Worm (Caenorhabditis elegans) whole organism, early embryonic: ENCODE measurements around the gene C14C10.2.

Experiments used
- B0310.2 ChIP-seq: sonication (generic microtip); optimal IDR thresholded peaks from 2 replicates; lab custom pipeline; 2016; ENCODE audit warnings: mild to moderate bottlenecking, missing genetic modification characterization, missing compliant biosample characterization
- F13C5.2 ChIP-seq: sonication (generic microtip); optimal IDR thresholded peaks from 2 replicates; lab custom pipeline; 2017; ENCODE audit warnings: mild to moderate bottlenecking, missing genetic modification characterization, inconsistent platforms, missing compliant biosample characterization
- aly-1 ChIP-seq: sonication (generic microtip); optimal IDR thresholded peaks from 2 replicates; lab custom pipeline; 2016; ENCODE audit warnings: missing genetic modification characterization, missing compliant biosample characterization
- ama-1 ChIP-seq: fragments of 150-350 bp; optimal IDR thresholded peaks from 2 replicates; lab custom pipeline; 2014
- ceh-13 ChIP-seq: fragments of 200-800 bp; sonication (Bioruptor generic); optimal IDR thresholded peaks from 2 replicates; lab custom pipeline; 2018; ENCODE audit warnings: mild to moderate bottlenecking, missing genetic modification characterization, missing compliant biosample characterization
- ceh-36 ChIP-seq: sonication (generic microtip); optimal IDR thresholded peaks from 2 replicates; lab custom pipeline; 2016; ENCODE audit warnings: missing genetic modification characterization, inconsistent platforms, missing compliant biosample characterization
- ets-7 ChIP-seq: sonication (generic microtip); optimal IDR thresholded peaks from 2 replicates; lab custom pipeline; 2016; ENCODE audit warnings: missing genotype, missing genetic modification characterization, missing compliant biosample characterization
- flt-1 ChIP-seq: fragments of 200-800 bp; sonication (Bioruptor generic); IDR thresholded peaks from 2 replicates; pipeline ENCODE4 v1.3.6; 2022; ENCODE audit warnings: missing genetic modification characterization, missing compliant biosample characterization
- hmbx-1 ChIP-seq: sonication (generic microtip); optimal IDR thresholded peaks from 2 replicates; lab custom pipeline; 2016; ENCODE audit warnings: mild to moderate bottlenecking, missing genetic modification characterization, missing compliant biosample characterization
- hmg-4 ChIP-seq: fragments of 200-800 bp; sonication (Bioruptor generic); optimal IDR thresholded peaks from 2 replicates; lab custom pipeline; 2018; ENCODE audit warnings: mild to moderate bottlenecking, missing genetic modification characterization, missing compliant biosample characterization
- hnd-1 ChIP-seq: sonication (generic microtip); optimal IDR thresholded peaks from 2 replicates; lab custom pipeline; 2016; ENCODE audit warnings: missing genetic modification characterization, missing compliant biosample characterization
- pes-1 ChIP-seq: fragments of 200-800 bp; sonication (Bioruptor generic); IDR thresholded peaks from 2 replicates; pipeline ENCODE4 v1.3.6; 2022; ENCODE audit warnings: missing genetic modification reagents, missing genetic modification characterization, missing compliant biosample characterization
- scrt-1 ChIP-seq: fragments of 200-800 bp; sonication (Bioruptor generic); IDR thresholded peaks from 2 replicates; pipeline ENCODE4 v1.3.6; 2022; ENCODE audit warnings: missing genetic modification characterization, missing compliant biosample characterization
- sea-1 ChIP-seq: fragments of 200-800 bp; sonication (Bioruptor generic); conservative IDR thresholded peaks from 2 replicates; pipeline ENCODE4 v1.3.6; 2022; ENCODE audit warnings: missing genetic modification characterization, missing compliant biosample characterization
- tbx-11 ChIP-seq: fragments of 200-800 bp; sonication (Bioruptor generic); IDR thresholded peaks from 2 replicates; pipeline ENCODE4 v1.3.6; 2022; ENCODE audit warnings: missing genetic modification characterization, missing compliant biosample characterization
- tbx-37 ChIP-seq: fragments of 200-800 bp; sonication (Bioruptor generic); conservative IDR thresholded peaks from 2 replicates; pipeline ENCODE4 v1.3.6; 2022; ENCODE audit warnings: missing genetic modification reagents, missing genetic modification characterization, missing compliant biosample characterization
- tra-4 ChIP-seq: sonication (generic microtip); optimal IDR thresholded peaks from 2 replicates; lab custom pipeline; 2017; ENCODE audit warnings: missing genetic modification characterization, missing compliant biosample characterization

The C14C10.2 gene

DNA sequence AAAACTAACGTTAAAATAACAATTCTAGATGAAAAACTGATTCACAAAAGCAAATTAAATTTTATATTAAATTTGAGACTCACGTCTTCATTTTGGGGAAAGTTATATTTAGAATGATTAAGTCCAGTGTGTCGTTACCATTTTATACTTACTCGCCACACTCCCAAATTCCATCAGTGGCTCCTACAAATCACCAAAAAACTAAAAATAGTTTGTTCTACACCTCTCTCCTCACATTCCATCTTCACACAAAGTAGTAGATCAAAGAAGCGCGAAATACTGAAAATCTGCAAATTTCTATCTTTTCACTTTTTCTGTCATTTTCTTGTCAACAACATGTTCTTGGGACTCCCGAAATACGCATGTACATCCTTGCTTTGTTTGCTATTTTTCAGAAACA, 16.6 kb upstream of the C14C10.2 start, which contains the start of gene ZC116.5:
TSS of gene ZC116.5 (minus strand) at position 101 of the 400 bp plus-strand sequence.
- TF ChIP-seq hmbx-1 (tag; lab: Kevin White, UChicago): no peak
- no peak for TF ChIP-seq aly-1 (tag; lab: Kevin White, UChicago)
- no peak for TF ChIP-seq B0310.2
- TF ChIP-seq ets-7: no peak
- TF ChIP-seq scrt-1 (GFP tag; lab: Robert Waterston, UW): no peak
- TF ChIP-seq pes-1: no peak
- no peak for TF ChIP-seq flt-1 (GFP tag; lab: Robert Waterston, UW)
- TF ChIP-seq ceh-13: no peak
- TF ChIP-seq tra-4 (tag; lab: Kevin White, UChicago): no peak
- no peak for TF ChIP-seq ceh-36 (tag; lab: Kevin White, UChicago)
- no peak for TF ChIP-seq tbx-37 (GFP tag; lab: Robert Waterston, UW)
- TF ChIP-seq hnd-1 (tag; lab: Kevin White, UChicago): no peak
- no peak for TF ChIP-seq F13C5.2 (tag; lab: Kevin White, UChicago)
- no peak for TF ChIP-seq sea-1 (GFP tag; lab: Robert Waterston, UW)
- TF ChIP-seq ama-1: no peak
- TF ChIP-seq tbx-11 (GFP tag; lab: Robert Waterston, UW): no peak
- no peak for TF ChIP-seq hmg-4 (GFP tag; lab: Kevin White, UChicago)

ce11 chrV:12607113-12607512, 14.8 kb upstream of the C14C10.2 start, which contains the start of gene erg-28:
erg-28 (plus strand) TSS chrV:12607413.
- TF ChIP-seq F13C5.2 (tag; lab: Kevin White, UChicago) (no peak), hmbx-1 (tag; lab: Kevin White, UChicago) (no peak), tra-4 (tag; lab: Kevin White, UChicago) (no peak), tbx-37 (GFP tag; lab: Robert Waterston, UW) (no peak), hmg-4 (GFP tag; lab: Kevin White, UChicago) (no peak), ceh-36 (tag; lab: Kevin White, UChicago) (no peak), flt-1 (GFP tag; lab: Robert Waterston, UW) (no peak), aly-1 (tag; lab: Kevin White, UChicago) (no peak), scrt-1 (GFP tag; lab: Robert Waterston, UW) (no peak), hnd-1 (tag; lab: Kevin White, UChicago) (no peak), ceh-13 (no peak), pes-1 (no peak), sea-1 (GFP tag; lab: Robert Waterston, UW) (no peak), ets-7 (no peak), B0310.2 (no peak), tbx-11 (GFP tag; lab: Robert Waterston, UW) (no peak), ama-1 (no peak)

ce11 chrV:12601835-12602234, 9.6 kb upstream of the C14C10.2 start:
- TF ChIP-seq pes-1 (no peak), aly-1 (tag; lab: Kevin White, UChicago) (no peak), F13C5.2 (tag; lab: Kevin White, UChicago) (no peak), B0310.2 (no peak), ceh-36 (tag; lab: Kevin White, UChicago) (no peak), tbx-37 (GFP tag; lab: Robert Waterston, UW) (no peak)

- TF ChIP-seq hnd-1 (tag; lab: Kevin White, UChicago): no peak
Observed at ce11 chrV:12599510-12600242, 7.4 kb upstream of the C14C10.2 start, which contains the start of gene C14C10.5. C14C10.5 (plus strand) TSS chrV:12600192.

ce11 chrV:12599110-12599509, 6.8 kb upstream of the C14C10.2 start, which contains the start of the genes C14C10.10 and ril-2:
C14C10.10 (minus strand) TSS chrV:12599128.
ril-2 (minus strand) TSS chrV:12599157.
- TF ChIP-seq pes-1 (no peak), aly-1 (tag; lab: Kevin White, UChicago) (no peak), scrt-1 (GFP tag; lab: Robert Waterston, UW) (no peak), tbx-11 (GFP tag; lab: Robert Waterston, UW) (no peak), ama-1 (no peak), ceh-13 (no peak), ceh-36 (tag; lab: Kevin White, UChicago) (no peak), hmbx-1 (tag; lab: Kevin White, UChicago) (no peak), hnd-1 (tag; lab: Kevin White, UChicago) (no peak), B0310.2 (no peak), F13C5.2 (tag; lab: Kevin White, UChicago) (no peak), flt-1 (GFP tag; lab: Robert Waterston, UW) (no peak), tbx-37 (GFP tag; lab: Robert Waterston, UW) (no peak), sea-1 (GFP tag; lab: Robert Waterston, UW) (no peak), ets-7 (no peak)

ce11 chrV:12596795-12597194, 4.5 kb upstream of the C14C10.2 start:
- TF ChIP-seq flt-1 (GFP tag; lab: Robert Waterston, UW) (peak; percentile 76), B0310.2 (peak; percentile 42), tbx-11 (GFP tag; lab: Robert Waterston, UW) (no peak), aly-1 (tag; lab: Kevin White, UChicago) (peak; percentile 80), tra-4 (tag; lab: Kevin White, UChicago) (peak; percentile 65), ceh-13 (peak; percentile 62), hnd-1 (tag; lab: Kevin White, UChicago) (peak; percentile 30), hmbx-1 (tag; lab: Kevin White, UChicago) (peak; percentile 43), tbx-37 (GFP tag; lab: Robert Waterston, UW) (peak; percentile 47), pes-1 (no peak; the same call in 1 of the 2 replicates), hmg-4 (GFP tag; lab: Kevin White, UChicago) (peak; percentile 90), ceh-36 (tag; lab: Kevin White, UChicago) (peak; percentile 45), ets-7 (peak; percentile 19), scrt-1 (GFP tag; lab: Robert Waterston, UW) (peak; percentile 71), ama-1 (no peak), F13C5.2 (tag; lab: Kevin White, UChicago) (peak; percentile 85), sea-1 (GFP tag; lab: Robert Waterston, UW) (peak; percentile 77)

DNA sequence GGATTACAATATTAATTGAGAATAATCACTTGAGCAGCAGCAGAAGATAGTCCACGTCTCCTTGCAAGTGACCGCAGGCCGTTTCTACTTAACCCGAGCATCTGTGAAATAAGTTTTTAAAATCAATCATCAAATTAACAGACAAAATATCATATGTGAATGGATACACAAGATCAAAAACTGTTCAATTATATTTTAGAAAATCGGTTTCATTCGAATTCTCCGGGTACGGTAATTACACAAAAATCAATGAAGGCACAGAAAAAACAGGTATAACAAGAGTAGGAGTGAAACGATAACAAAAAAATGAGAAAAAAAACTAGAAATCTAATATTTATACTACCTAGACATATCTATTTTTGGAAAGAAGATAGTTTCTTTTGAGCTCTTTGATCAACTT, 3.9 kb upstream of the C14C10.2 start, which contains the start of gene mma-1:
TSS of gene mma-1 (minus strand) at position 101 of the 400 bp plus-strand sequence.
- TF ChIP-seq hmbx-1 (tag; lab: Kevin White, UChicago) (no peak), hmg-4 (GFP tag; lab: Kevin White, UChicago) (no peak), tbx-11 (GFP tag; lab: Robert Waterston, UW) (no peak), ceh-36 (tag; lab: Kevin White, UChicago) (no peak), B0310.2 (no peak), ama-1 (no peak), tra-4 (tag; lab: Kevin White, UChicago) (no peak), sea-1 (GFP tag; lab: Robert Waterston, UW) (no peak), hnd-1 (tag; lab: Kevin White, UChicago) (no peak), flt-1 (GFP tag; lab: Robert Waterston, UW) (no peak), ets-7 (no peak)
